Fruit fly (Drosophila melanogaster): Measurements from ENCODE around the gene TotZ.

- TF ChIP-seq CG11617 (GFP tag; optimal IDR thresholded peaks at IDR 0.05) (no peak), Hr96 (GFP tag; optimal IDR thresholded peaks at IDR 0.05) (no peak), CG12768 (GFP tag; optimal IDR thresholded peaks at IDR 0.05) (no peak), kay (GFP tag; ENCODE audit: borderline replicate concordance) (no peak), tj (GFP tag; optimal IDR thresholded peaks at IDR 0.05) (no peak), CG7101 (tag; optimal IDR thresholded peaks at IDR 0.05) (no peak), Crg-1 (GFP tag; optimal IDR thresholded peaks at IDR 0.05) (no peak), Clk (GFP tag; optimal IDR thresholded peaks at IDR 0.05) (no peak), pad (GFP tag; optimal IDR thresholded peaks at IDR 0.05) (no peak), CG1620 (GFP tag; optimal IDR thresholded peaks at IDR 0.05) (no peak), CG33017 (tag; optimal IDR thresholded peaks at IDR 0.05) (no peak)
Measured at dm6 chr3R:20872688-20873087, 4.8 kb upstream of the TotZ start, which contains the start of gene TotC.
